Fruit fly (Drosophila melanogaster): Measurements from ENCODE around the gene CG17734.

CG17734 gene

dm6 chr3R:11219883-11220282, 23.9 kb downstream of the CG17734 start, which contains the start of gene CG6689 (continued):
- TF ChIP-seq otp (GFP tag; IDR thresholded peaks at IDR 0.05) (no peak), Scr (GFP tag; IDR thresholded peaks at IDR 0.05; ENCODE audit: partially characterized antibody) (0 out of 2 replicates have a peak, but pooled peaks have one; percentile 20), CG4404 (GFP tag; IDR thresholded peaks at IDR 0.05) (no peak), kni (GFP tag; optimal IDR thresholded peaks at IDR 0.05) (no peak), Hmx (GFP tag; optimal IDR thresholded peaks at IDR 0.05) (peak; percentile 1), ranshi (GFP tag; IDR thresholded peaks at IDR 0.05) (no peak), GATAe (GFP tag; conservative IDR thresholded peaks at IDR 0.05) (no peak), CG4360 (GFP tag; IDR thresholded peaks at IDR 0.05) (no peak), ewg (GFP tag; optimal IDR thresholded peaks at IDR 0.05) (peak; percentile 37), CG2712 (tag; optimal IDR thresholded peaks at IDR 0.05) (peak; percentile 5), Ssrp (tag; optimal IDR thresholded peaks at IDR 0.05) (no peak), nmo (GFP tag; optimal IDR thresholded peaks at IDR 0.05) (peak; percentile 19), her (GFP tag; optimal IDR thresholded peaks at IDR 0.05) (no peak), pzg (GFP tag; optimal IDR thresholded peaks at IDR 0.05) (peak; percentile 76), CG13123 (GFP tag; optimal IDR thresholded peaks at IDR 0.05) (no peak), en (GFP tag; optimal IDR thresholded peaks at IDR 0.05) (no peak), esg (GFP tag; conservative IDR thresholded peaks at IDR 0.05) (no peak), CG14667 (GFP tag; IDR thresholded peaks at IDR 0.05) (no peak), CG17612 (GFP tag; IDR thresholded peaks at IDR 0.05) (no peak), CG11085 (GFP tag; IDR thresholded peaks at IDR 0.05) (no peak), CG1647 (GFP tag; optimal IDR thresholded peaks at IDR 0.05) (no peak), CG4854 (GFP tag; optimal IDR thresholded peaks at IDR 0.05) (peak; percentile 1), ab (GFP tag; optimal IDR thresholded peaks at IDR 0.05) (no peak), z (GFP tag; IDR thresholded peaks at IDR 0.05) (no peak), pros (GFP tag; optimal IDR thresholded peaks at IDR 0.05) (no peak), CG8924 (tag; optimal IDR thresholded peaks at IDR 0.05) (peak; percentile 21), MESR4 (GFP tag; optimal IDR thresholded peaks at IDR 0.05) (peak; percentile 87), ftz-f1 (GFP tag; optimal IDR thresholded peaks at IDR 0.05) (peak; percentile 77), odd (GFP tag; optimal IDR thresholded peaks at IDR 0.05) (no peak), tx (GFP tag; optimal IDR thresholded peaks at IDR 0.05) (no peak), lov (optimal IDR thresholded peaks at IDR 0.05) (no peak), lov (GFP tag; IDR thresholded peaks at IDR 0.05) (peak; percentile 54; the same call in 1 of the 3 replicates), CG17385 (GFP tag; optimal IDR thresholded peaks at IDR 0.05) (no peak), TFAM (GFP tag; optimal IDR thresholded peaks at IDR 0.05) (no peak), phol (tag; optimal IDR thresholded peaks at IDR 0.05) (peak; percentile 28), Ets97D (GFP tag; optimal IDR thresholded peaks at IDR 0.05) (peak; percentile 37), CG4328 (GFP tag; optimal IDR thresholded peaks at IDR 0.05) (no peak), tap (tag; optimal IDR thresholded peaks at IDR 0.05) (no peak), CG11723 (GFP tag; optimal IDR thresholded peaks at IDR 0.05) (no peak), CG9797 (GFP tag; optimal IDR thresholded peaks at IDR 0.05) (peak; percentile 88), CG4424 (GFP tag; optimal IDR thresholded peaks at IDR 0.05) (no peak), sug (tag; optimal IDR thresholded peaks at IDR 0.05) (peak; percentile 25), gsb (GFP tag; IDR thresholded peaks at IDR 0.05) (no peak), CG14050 (GFP tag; IDR thresholded peaks at IDR 0.05) (no peak), CG18599 (GFP tag; optimal IDR thresholded peaks at IDR 0.05) (no peak), CG30403 (GFP tag; optimal IDR thresholded peaks at IDR 0.05) (no peak), fu2 (GFP tag; optimal IDR thresholded peaks at IDR 0.05) (no peak), exex (tag; optimal IDR thresholded peaks at IDR 0.05) (no peak), Mrtf (GFP tag; IDR thresholded peaks at IDR 0.05) (no peak), YL-1 (GFP tag; optimal IDR thresholded peaks at IDR 0.05) (peak; percentile 59), Nf-YC (tag; optimal IDR thresholded peaks at IDR 0.05) (peak; percentile 5), BEAF-32 (GFP tag; optimal IDR thresholded peaks at IDR 0.05) (peak; percentile 31)
